Fruit fly (Drosophila melanogaster) whole organism, embryonic: ENCODE measurements around the gene CG10132.
A peak's percentile ranks its signal among the peaks of the same experiment; 100 is the strongest.

Experiments used
- Abd-B ChIP-seq: fragments of 200-800 bp; sonication (Bioruptor generic); optimal IDR thresholded peaks from 2 replicates; lab custom pipeline; 2018; ENCODE audit warnings: missing biosample characterization, mild to moderate bottlenecking, missing genetic modification characterization, moderate library complexity
- CG14710 ChIP-seq: fragments of 200-800 bp; sonication (Bioruptor generic); optimal IDR thresholded peaks from 3 replicates; lab custom pipeline; 2019; ENCODE audit warnings: missing biosample characterization, mild to moderate bottlenecking, missing genetic modification characterization, moderate library complexity
- CG16813 ChIP-seq: fragments of 200-800 bp; sonication (Bioruptor generic); IDR thresholded peaks from 3 replicates; pipeline ENCODE4 v1.3.6; 2022; ENCODE audit warnings: missing biosample characterization, missing genetic modification characterization; ENCODE audit not compliant: partially characterized antibody
- CG1792 ChIP-seq: fragments of 200-800 bp; sonication (Bioruptor generic); optimal IDR thresholded peaks from 2 replicates; lab custom pipeline; 2016; ENCODE audit warnings: missing biosample characterization, missing genetic modification characterization
- CoRest ChIP-seq: fragments of 200-800 bp; sonication (Bioruptor generic); optimal IDR thresholded peaks from 3 replicates; lab custom pipeline; 2018; ENCODE audit warnings: missing biosample characterization, mild to moderate bottlenecking, missing genetic modification characterization, moderate library complexity
- pan ChIP-seq, 4 experiments: fragments of >200 bp in 3 of 4; fragments of 200-800 bp in 1 of 4; sonication (Bioruptor generic) in 1 of 4; optimal IDR thresholded peaks in 3 of 4; IDR thresholded peaks in 1 of 4; 2 replicates each; pipeline versions ENCODE4 v1.3.6 to Lab custom; 2017 to 2022; ENCODE audit warnings: missing biosample characterization in 2 of 4, missing genetic modification characterization in 2 of 4, mixed read lengths in 1 of 4
- wek ChIP-seq: fragments of 200-800 bp; sonication (Bioruptor generic); optimal IDR thresholded peaks from 3 replicates; lab custom pipeline; 2018; ENCODE audit warnings: missing biosample characterization, mild to moderate bottlenecking, missing genetic modification characterization, moderate library complexity

DNA sequence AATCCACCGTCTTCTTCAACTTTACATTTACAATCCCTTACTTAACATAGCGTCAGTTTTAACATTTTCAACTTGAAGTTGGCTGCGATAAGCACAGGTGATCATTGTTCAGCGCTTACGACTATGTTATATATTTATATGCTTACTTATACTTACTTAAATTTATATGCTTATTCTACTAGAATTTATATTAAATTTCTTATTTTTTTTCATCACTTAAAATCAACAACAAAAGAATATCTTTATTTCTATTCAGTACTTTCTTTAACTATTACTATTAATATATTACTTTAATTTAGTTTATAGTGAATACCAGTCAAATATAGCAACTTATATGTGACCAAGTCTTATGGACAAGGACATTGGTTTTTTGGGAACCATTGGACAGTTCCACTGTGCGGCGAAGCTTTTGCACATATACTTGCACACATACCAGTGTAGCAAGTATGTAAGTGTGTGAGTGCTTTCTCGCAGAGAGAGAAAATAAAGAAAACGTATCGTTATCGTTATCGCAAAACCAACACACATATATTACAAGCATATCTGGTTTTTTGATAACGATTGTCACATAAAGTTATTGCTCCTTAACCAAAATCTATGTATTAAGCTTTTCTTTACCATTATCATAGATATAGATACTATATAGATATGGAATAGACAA, 1.3 kb upstream of the CG10132 start, which contains the start of gene Hasp:
- peak; percentile 56 for TF ChIP-seq CoRest (tag; lab: Kevin White, UChicago)
- no peak for TF ChIP-seq wek (GFP tag; lab: Kevin White, UChicago)
- no peak for TF ChIP-seq CG1792 (GFP tag; lab: Kevin White, UChicago)
- TF ChIP-seq pan (optimal IDR thresholded peaks at IDR 0.05; lab: Kevin White, UChicago) = no peak
- TF ChIP-seq pan (GFP tag; optimal IDR thresholded peaks at IDR 0.05 in 1 of 2, IDR thresholded peaks at IDR 0.05 in 1 of 2) = peak in 1 of 2 experiments; percentile 65
- peak; percentile 46 for TF ChIP-seq CG14710 (tag; lab: Kevin White, UChicago)
- peak; percentile 41 for TF ChIP-seq Abd-B (GFP tag; lab: Kevin White, UChicago)
- peak; percentile 68 for TF ChIP-seq CG16813 (GFP tag; lab: Robert Waterston, UW)
